Fruit fly (Drosophila melanogaster) whole organism, embryonic: ENCODE results near the gene Zw.

Experiments used
- Adf1 ChIP-seq: fragments of 200-800 bp; sonication (Bioruptor generic); IDR thresholded peaks from 2 replicates; pipeline ENCODE4 v1.3.6; 2022; ENCODE audit warnings: missing biosample characterization, missing genetic modification characterization
- Aef1 ChIP-seq: fragments of 200-800 bp; sonication (Bioruptor generic); IDR thresholded peaks from 3 replicates; pipeline ENCODE4 v1.3.6; 2022; ENCODE audit warnings: missing biosample characterization, missing genetic modification characterization
- Atf-2 ChIP-seq: fragments of 200-800 bp; sonication (Bioruptor generic); optimal IDR thresholded peaks from 2 replicates; lab custom pipeline; 2016; ENCODE audit warnings: missing biosample characterization, missing genetic modification characterization
- Awh ChIP-seq: fragments of 200-800 bp; sonication (Bioruptor generic); IDR thresholded peaks from 2 replicates; pipeline ENCODE4, ENCODE4 v1.3.6; 2022; ENCODE audit warnings: missing biosample characterization, missing genetic modification characterization
- CG10979 ChIP-seq: fragments of 200-800 bp; sonication (Bioruptor generic); optimal IDR thresholded peaks from 2 replicates; lab custom pipeline; 2018; ENCODE audit warnings: missing biosample characterization, mild to moderate bottlenecking, missing genetic modification characterization, moderate library complexity
- CG11085 ChIP-seq: fragments of 200-800 bp; sonication (Bioruptor generic); IDR thresholded peaks from 2 replicates; pipeline ENCODE4 v1.3.6; 2022; ENCODE audit warnings: missing biosample characterization, missing genetic modification characterization
- CG12219 ChIP-seq: fragments of 200-800 bp; sonication (Bioruptor generic); optimal IDR thresholded peaks from 3 replicates; lab custom pipeline; 2018; ENCODE audit warnings: missing biosample characterization, mild to moderate bottlenecking, missing genetic modification characterization
- CG13123 ChIP-seq: fragments of 200-800 bp; sonication (Bioruptor generic); optimal IDR thresholded peaks from 2 replicates; lab custom pipeline; 2016; ENCODE audit warnings: missing biosample characterization, missing genetic modification characterization
- CG13296 ChIP-seq: fragments of 200-800 bp; sonication (Bioruptor generic); optimal IDR thresholded peaks from 3 replicates; lab custom pipeline; 2018; ENCODE audit warnings: missing biosample characterization, mild to moderate bottlenecking, missing genetic modification characterization
- CG15514 ChIP-seq: fragments of 200-800 bp; sonication (Bioruptor generic); optimal IDR thresholded peaks from 3 replicates; lab custom pipeline; 2017; ENCODE audit warnings: missing biosample characterization, missing genetic modification characterization, mild to moderate bottlenecking, moderate library complexity, missing genetic modification reagents
- CG18011 ChIP-seq: fragments of 200-800 bp; sonication (Bioruptor generic); optimal IDR thresholded peaks from 2 replicates; lab custom pipeline; 2017; ENCODE audit warnings: missing biosample characterization, missing genetic modification characterization, mild to moderate bottlenecking, moderate library complexity, missing genotype
- CG18619 ChIP-seq: fragments of 200-800 bp; sonication (Bioruptor generic); optimal IDR thresholded peaks from 3 replicates; lab custom pipeline; 2017; ENCODE audit warnings: missing biosample characterization, mild to moderate bottlenecking, missing genetic modification characterization
- CG2875 ChIP-seq: fragments of 200-800 bp; sonication (Bioruptor generic); optimal IDR thresholded peaks from 2 replicates; lab custom pipeline; 2017; ENCODE audit warnings: missing biosample characterization, mild to moderate bottlenecking, missing genetic modification characterization, missing genetic modification reagents
- CG31388 ChIP-seq: fragments of 200-800 bp; sonication (Bioruptor generic); optimal IDR thresholded peaks from 2 replicates; lab custom pipeline; 2016; ENCODE audit warnings: missing biosample characterization, missing genetic modification characterization
- CG32772 ChIP-seq: fragments of 200-800 bp; sonication (Bioruptor generic); IDR thresholded peaks from 2 replicates; pipeline ENCODE4 v1.3.6; 2022; ENCODE audit warnings: missing biosample characterization, missing genetic modification characterization
- CG33213 ChIP-seq: fragments of 200-800 bp; sonication (Bioruptor generic); optimal IDR thresholded peaks from 3 replicates; lab custom pipeline; 2016; ENCODE audit warnings: missing biosample characterization, missing genetic modification characterization
- CG34422 ChIP-seq: fragments of 200-800 bp; sonication (Bioruptor generic); IDR thresholded peaks from 3 replicates; pipeline ENCODE4 v1.3.6; 2022; ENCODE audit warnings: missing biosample characterization, missing genetic modification characterization
- CG4328 ChIP-seq: fragments of 200-800 bp; sonication (Bioruptor generic); optimal IDR thresholded peaks from 3 replicates; lab custom pipeline; 2017; ENCODE audit warnings: missing biosample characterization, missing genetic modification reagents, missing genetic modification characterization
- CG6765 ChIP-seq: fragments of 200-800 bp; sonication (Bioruptor generic); optimal IDR thresholded peaks from 3 replicates; lab custom pipeline; 2017; ENCODE audit warnings: missing biosample characterization, mild to moderate bottlenecking, missing genetic modification characterization
- CG6791 ChIP-seq: fragments of 200-800 bp; sonication (Bioruptor generic); IDR thresholded peaks from 3 replicates; pipeline ENCODE4 v1.3.6; 2022; ENCODE audit warnings: missing biosample characterization, missing genetic modification characterization; ENCODE audit not compliant: partially characterized antibody
- CG7271 ChIP-seq: fragments of 200-800 bp; sonication (Bioruptor generic); optimal IDR thresholded peaks from 2 replicates; lab custom pipeline; 2018; ENCODE audit warnings: missing biosample characterization, mild to moderate bottlenecking, missing genetic modification characterization, moderate library complexity
- CG8765 ChIP-seq: fragments of 200-800 bp; sonication (Bioruptor generic); IDR thresholded peaks from 2 replicates; pipeline ENCODE4 v1.3.6; 2022; ENCODE audit warnings: missing biosample characterization, missing genetic modification characterization
- CG9215 ChIP-seq: fragments of 200-800 bp; sonication (Bioruptor generic); IDR thresholded peaks from 2 replicates; pipeline ENCODE4 v1.3.6; 2022; ENCODE audit warnings: missing biosample characterization, missing genetic modification characterization
- CG9797 ChIP-seq: fragments of 200-800 bp; sonication (Bioruptor generic); optimal IDR thresholded peaks from 3 replicates; lab custom pipeline; 2018; ENCODE audit warnings: missing biosample characterization, mild to moderate bottlenecking, missing genetic modification characterization
- D19A ChIP-seq: fragments of 200-800 bp; optimal IDR thresholded peaks from 3 replicates; lab custom pipeline; 2019; ENCODE audit warnings: missing biosample characterization, mild to moderate bottlenecking, missing genetic modification characterization, moderate library complexity
- Doc3 ChIP-seq: fragments of 200-800 bp; sonication (Bioruptor generic); IDR thresholded peaks from 3 replicates; pipeline ENCODE4 v1.3.6; 2022; ENCODE audit warnings: missing biosample characterization, missing genetic modification characterization; ENCODE audit not compliant: partially characterized antibody
- Elba2 ChIP-seq: fragments of 200-800 bp; sonication (Bioruptor generic); optimal IDR thresholded peaks from 3 replicates; lab custom pipeline; 2016; ENCODE audit warnings: missing biosample characterization, missing genetic modification characterization
- HHEX ChIP-seq: fragments of 200-800 bp; sonication (Bioruptor generic); optimal IDR thresholded peaks from 3 replicates; lab custom pipeline; 2017; ENCODE audit warnings: missing biosample characterization, mild to moderate bottlenecking, missing genetic modification characterization, missing genetic modification reagents
- Nf-YA ChIP-seq: fragments of 200-800 bp; sonication (Bioruptor generic); IDR thresholded peaks from 2 replicates; pipeline ENCODE4 v1.3.6; 2022; ENCODE audit warnings: missing biosample characterization, missing genetic modification characterization
- Sin3A ChIP-seq: fragments of >200 bp; optimal IDR thresholded peaks from 2 replicates; lab custom pipeline; 2018
- Xrp1 ChIP-seq: fragments of 200-800 bp; sonication (Bioruptor generic); IDR thresholded peaks from 2 replicates; pipeline ENCODE4 v1.3.6; 2022; ENCODE audit warnings: missing biosample characterization, missing genetic modification characterization
- amos ChIP-seq: fragments of 200-800 bp; sonication (Bioruptor generic); IDR thresholded peaks from 2 replicates; pipeline ENCODE4 v1.3.6; 2022; ENCODE audit warnings: missing biosample characterization, missing genetic modification characterization; ENCODE audit not compliant: partially characterized antibody
- bbx ChIP-seq: fragments of 200-800 bp; sonication (Bioruptor generic); IDR thresholded peaks from 2 replicates; pipeline ENCODE4 v1.3.6; 2022; ENCODE audit warnings: missing biosample characterization, missing genetic modification characterization; ENCODE audit not compliant: partially characterized antibody
- bigmax ChIP-seq: fragments of 200-800 bp; sonication (Bioruptor generic); optimal IDR thresholded peaks from 2 replicates; lab custom pipeline; 2018; ENCODE audit warnings: missing biosample characterization, mild to moderate bottlenecking, missing genetic modification characterization
- chif ChIP-seq, 2 experiments: fragments of 200-800 bp; sonication (Bioruptor generic); optimal IDR thresholded peaks; 3 replicates each; lab custom pipeline; 2016; ENCODE audit warnings: missing biosample characterization in 2 of 2, missing genetic modification characterization in 2 of 2
- emc ChIP-seq: fragments of 200-800 bp; sonication (Bioruptor generic); optimal IDR thresholded peaks from 2 replicates; lab custom pipeline; 2016; ENCODE audit warnings: missing biosample characterization, missing genetic modification characterization
- exex ChIP-seq: fragments of 200-800 bp; sonication (Bioruptor generic); optimal IDR thresholded peaks from 4 replicates; lab custom pipeline; 2018; ENCODE audit warnings: missing biosample characterization, mild to moderate bottlenecking, missing genetic modification characterization, moderate library complexity
- gfzf ChIP-seq: fragments of 200-800 bp; sonication (Bioruptor generic); optimal IDR thresholded peaks from 2 replicates; lab custom pipeline; 2016; ENCODE audit warnings: missing biosample characterization, mild to moderate bottlenecking, missing genetic modification characterization, moderate library complexity
- hbn ChIP-seq: fragments of 200-800 bp; sonication (Bioruptor generic); IDR thresholded peaks from 2 replicates; pipeline ENCODE4 v1.3.6; 2022; ENCODE audit warnings: missing biosample characterization, missing genetic modification characterization; ENCODE audit not compliant: partially characterized antibody
- kni ChIP-seq: fragments of 200-800 bp; sonication (Bioruptor generic); optimal IDR thresholded peaks from 3 replicates; lab custom pipeline; 2017; ENCODE audit warnings: mild to moderate bottlenecking, missing biosample characterization, missing genetic modification reagents, missing genetic modification characterization
- lilli ChIP-seq: fragments of 200-800 bp; sonication (Bioruptor generic); optimal IDR thresholded peaks from 3 replicates; lab custom pipeline; 2016; ENCODE audit warnings: missing biosample characterization, missing genetic modification characterization
- lmd ChIP-seq: fragments of 200-800 bp; sonication (Bioruptor generic); IDR thresholded peaks from 2 replicates; pipeline ENCODE4 v1.3.6; 2022; ENCODE audit warnings: missing biosample characterization, missing genetic modification characterization
- mam ChIP-seq: fragments of 200-800 bp; sonication (Bioruptor generic); optimal IDR thresholded peaks from 3 replicates; lab custom pipeline; 2016; ENCODE audit warnings: missing biosample characterization, missing genetic modification characterization
- p53 ChIP-seq: fragments of 200-800 bp; sonication (Bioruptor generic); optimal IDR thresholded peaks from 2 replicates; lab custom pipeline; 2016; ENCODE audit warnings: missing biosample characterization, missing genetic modification characterization
- shn ChIP-seq: fragments of 200-800 bp; sonication (Bioruptor generic); optimal IDR thresholded peaks from 3 replicates; lab custom pipeline; 2016; ENCODE audit warnings: missing biosample characterization, missing genetic modification characterization
- sim ChIP-seq: fragments of 200-800 bp; sonication (Bioruptor generic); IDR thresholded peaks from 2 replicates; pipeline ENCODE4 v1.3.6; 2022; ENCODE audit warnings: missing biosample characterization, missing genetic modification characterization
- sna ChIP-seq: fragments of 200-800 bp; sonication (Bioruptor generic); IDR thresholded peaks from 2 replicates; pipeline ENCODE4 v1.3.6; 2022; ENCODE audit warnings: missing biosample characterization, missing genetic modification characterization; ENCODE audit not compliant: partially characterized antibody
- sr ChIP-seq: fragments of 200-800 bp; sonication (Bioruptor generic); IDR thresholded peaks from 3 replicates; pipeline ENCODE4 v1.3.6; 2022; ENCODE audit warnings: missing biosample characterization, missing genetic modification characterization
- ttk ChIP-seq: fragments of 200-800 bp; sonication (Bioruptor generic); IDR thresholded peaks from 2 replicates; pipeline ENCODE4 v2.1.2; 2022; ENCODE audit warnings: missing biosample characterization, missing genetic modification characterization

The Zw gene

dm6 chrX:19694792-19695558 lies 27.9 kb downstream of the Zw start, which contains the start of gene CG14229 (continued):
- TF ChIP-seq HHEX (GFP tag; lab: Kevin White, UChicago) (no peak), gfzf (GFP tag; lab: Kevin White, UChicago) (peak; percentile 69), bigmax (GFP tag; lab: Kevin White, UChicago) (no peak), CG10979 (tag; lab: Kevin White, UChicago) (no peak), Adf1 (GFP tag; lab: Robert Waterston, UW) (no peak), hbn (GFP tag; lab: Robert Waterston, UW) (no peak), Doc3 (no peak), Aef1 (GFP tag; lab: Robert Waterston, UW) (no peak), p53 (GFP tag; lab: Kevin White, UChicago) (no peak), CG31388 (GFP tag; lab: Kevin White, UChicago) (no peak), Xrp1 (GFP tag; lab: Robert Waterston, UW) (peak; percentile 59), CG34422 (GFP tag; lab: Robert Waterston, UW) (0 out of 3 replicates have a peak, but pooled peaks have one; percentile 12), Nf-YA (GFP tag; lab: Robert Waterston, UW) (no peak), CG2875 (GFP tag; lab: Kevin White, UChicago) (no peak), CG9215 (GFP tag; lab: Robert Waterston, UW) (peak; percentile 43), CG13123 (GFP tag; lab: Kevin White, UChicago) (no peak), CG11085 (no peak), D19A (tag; lab: Kevin White, UChicago) (peak; percentile 75), amos (GFP tag; lab: Robert Waterston, UW) (0 out of 2 replicates have a peak, but pooled peaks have one; percentile 16), emc (GFP tag; lab: Kevin White, UChicago) (no peak), sim (GFP tag; lab: Robert Waterston, UW) (no peak), lmd (peak; percentile 38; the same call in 1 of the 2 replicates), CG8765 (GFP tag; lab: Robert Waterston, UW) (no peak), ttk (no peak), shn (GFP tag; lab: Kevin White, UChicago) (no peak), CG6765 (no peak), CG13296 (GFP tag; lab: Kevin White, UChicago) (no peak), CG33213 (GFP tag; lab: Kevin White, UChicago) (no peak), kni (GFP tag; lab: Kevin White, UChicago) (no peak), CG9797 (GFP tag; lab: Kevin White, UChicago) (peak; percentile 35), sna (GFP tag; lab: Robert Waterston, UW) (no peak), Atf-2 (no peak), lilli (peak; percentile 26), CG18011 (GFP tag; lab: Kevin White, UChicago) (no peak), CG15514 (GFP tag; lab: Kevin White, UChicago) (no peak), CG4328 (no peak), chif (GFP tag; optimal IDR thresholded peaks at IDR 0.05; lab: Kevin White, UChicago) (no peak), Sin3A (no peak), bbx (no peak), mam (GFP tag; lab: Kevin White, UChicago) (no peak), CG12219 (no peak), CG6791 (GFP tag; lab: Robert Waterston, UW) (no peak), Awh (GFP tag; lab: Robert Waterston, UW) (0 out of 2 replicates have a peak, but pooled peaks have one; percentile 24), sr (no peak), exex (tag; lab: Kevin White, UChicago) (no peak), CG32772 (GFP tag; lab: Robert Waterston, UW) (0 out of 2 replicates have a peak, but pooled peaks have one; percentile 17), CG18619 (no peak), Elba2 (GFP tag; lab: Kevin White, UChicago) (peak; percentile 98), CG7271 (no peak)
